Worm (Caenorhabditis elegans): ENCODE measurements around the gene C05C10.3.

DNA sequence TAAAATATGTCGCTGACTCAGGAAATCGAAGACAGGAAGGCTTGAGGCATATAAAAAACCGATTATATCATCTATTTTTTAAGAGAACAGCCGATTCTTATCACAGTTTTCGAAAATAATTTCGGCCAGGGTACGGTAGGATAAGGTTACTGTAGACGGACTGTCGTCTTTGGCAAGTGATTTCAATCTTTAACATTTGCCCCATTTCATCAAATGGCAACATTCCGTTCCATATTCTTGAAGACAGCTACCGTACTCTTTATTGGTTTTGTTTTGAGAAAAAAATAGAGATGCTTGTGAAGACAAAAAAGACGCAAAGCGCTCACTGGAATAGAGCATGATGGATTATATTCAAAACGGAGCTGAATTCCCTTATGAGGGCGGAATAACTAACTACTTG is 37.9 kb downstream of the C05C10.3 start:
- no peak for TF ChIP-seq unc-42 (tag; optimal IDR thresholded peaks at IDR 0.05)
- no peak for TF ChIP-seq rnt-1 (tag; optimal IDR thresholded peaks at IDR 0.05)
- TF ChIP-seq fkh-10 (GFP tag; optimal IDR thresholded peaks at IDR 0.05), result no peak
- TF ChIP-seq ama-1 (optimal IDR thresholded peaks at IDR 0.05), result no peak
- TF ChIP-seq ceh-9 (tag; optimal IDR thresholded peaks at IDR 0.05), result no peak
- TF ChIP-seq C38D4.7 (GFP tag; optimal IDR thresholded peaks at IDR 0.05), result no peak
- TF ChIP-seq odd-2 (tag; optimal IDR thresholded peaks at IDR 0.05), result no peak
- no peak for TF ChIP-seq ets-4 (tag; optimal IDR thresholded peaks at IDR 0.05)
- no peak for TF ChIP-seq pqm-1 (tag; optimal IDR thresholded peaks at IDR 0.05)
